Fruit fly (Drosophila melanogaster): ENCODE measurements around the gene CG9393.

dm6 chr3R:9612217-9612616, 48.7 kb upstream of the CG9393 start:
- no peak for TF ChIP-seq ovo (GFP tag; optimal IDR thresholded peaks at IDR 0.05)
- no peak for TF ChIP-seq toe (GFP tag; optimal IDR thresholded peaks at IDR 0.05)
- no peak for TF ChIP-seq pad (GFP tag; optimal IDR thresholded peaks at IDR 0.05)
- no peak for TF ChIP-seq CG33017 (tag; optimal IDR thresholded peaks at IDR 0.05)
